Worm (Caenorhabditis elegans) whole organism, late embryonic: ENCODE results near the gene C01G10.1.

Experiments
- C08G9.2 ChIP-seq: sonication (generic microtip); optimal IDR thresholded peaks from 2 replicates; lab custom pipeline; 2016; ENCODE audit warnings: mild to moderate bottlenecking, missing genetic modification characterization, moderate library complexity, missing compliant biosample characterization
- ets-4 ChIP-seq: sonication (generic microtip); optimal IDR thresholded peaks from 2 replicates; lab custom pipeline; 2016; ENCODE audit warnings: missing genetic modification characterization, missing compliant biosample characterization
- fkh-10 ChIP-seq: fragments of 150-350 bp; optimal IDR thresholded peaks from 2 replicates; lab custom pipeline; 2014; ENCODE audit warnings: missing biosample characterization, missing genetic modification reagents, missing genetic modification characterization

DNA sequence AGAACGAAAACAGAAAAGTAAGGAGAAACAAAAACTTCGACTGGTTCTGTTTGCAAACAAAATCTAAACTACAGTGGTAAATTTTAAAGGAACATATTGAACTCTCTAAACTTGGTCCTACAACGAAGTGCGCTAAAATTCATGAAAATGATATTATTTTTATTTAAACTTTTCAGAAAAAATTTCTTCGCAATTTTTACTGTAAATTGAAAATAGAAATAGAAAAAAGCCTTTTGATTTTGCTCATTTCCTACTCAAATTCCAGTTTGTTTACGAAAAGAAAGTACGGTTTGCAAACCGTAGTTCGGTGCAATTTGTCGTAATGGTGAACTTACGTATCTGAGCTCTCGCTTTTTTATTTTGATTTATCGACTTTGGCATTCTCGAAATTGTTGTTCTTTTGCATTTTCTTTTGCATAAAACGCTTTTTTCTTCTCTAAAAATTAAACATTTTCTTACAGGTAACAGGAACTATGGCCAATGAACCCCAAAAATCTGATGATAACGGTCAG, 33.7 kb upstream of the C01G10.1 start, which contains the start of gene otub-1:
- TF ChIP-seq fkh-10 (GFP tag; lab: Kevin White, UChicago) (no peak), ets-4 (tag; lab: Kevin White, UChicago) (no peak), C08G9.2 (tag; lab: Kevin White, UChicago) (no peak)
